Worm (Caenorhabditis elegans) whole organism, L4/young adult: Measurements from ENCODE around the gene srg-46.

Experiments
- W03F9.2 ChIP-seq: fragments of 150-350 bp; optimal IDR thresholded peaks from 2 replicates; lab custom pipeline; 2014; ENCODE audit warnings: missing biosample characterization, missing genetic modification characterization
- him-1 ChIP-seq: sonication (generic microtip); optimal IDR thresholded peaks from 2 replicates; lab custom pipeline; 2016; ENCODE audit warnings: missing genotype, missing genetic modification reagents, missing genetic modification characterization, missing compliant biosample characterization

DNA sequence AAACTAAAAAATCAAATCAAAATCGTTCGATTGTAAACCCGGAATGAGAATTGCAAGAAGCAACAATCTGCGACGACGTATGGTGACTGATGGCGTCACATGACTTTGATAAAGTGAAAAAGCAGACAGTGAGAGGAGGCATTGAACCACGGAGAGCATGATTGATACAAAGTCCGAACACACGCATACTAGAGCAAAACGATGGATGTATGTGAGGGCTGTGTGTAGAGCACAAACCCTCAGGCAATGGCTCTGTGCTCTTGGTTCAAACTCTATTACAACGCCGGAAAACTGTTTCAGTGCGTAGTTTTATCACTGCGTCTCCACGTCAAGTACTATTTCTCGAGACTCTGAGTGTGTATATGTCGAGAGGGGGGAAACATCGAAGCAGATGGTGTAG, 39.0 kb downstream of the srg-46 start:
- no peak for TF ChIP-seq him-1
- TF ChIP-seq W03F9.2: no peak
